Fruit fly (Drosophila melanogaster): ENCODE data around the gene Rev1.

Gene Rev1

dm6 chr3L:627819-628601 lies 26.2 kb upstream of the Rev1 start (continued):
- TF ChIP-seq bab2 (GFP tag; optimal IDR thresholded peaks at IDR 0.05), result peak; percentile 44
- peak; percentile 42; the same call in 1 of the 2 replicates for TF ChIP-seq al (GFP tag; IDR thresholded peaks at IDR 0.05)
- TF ChIP-seq CG7556 (GFP tag; optimal IDR thresholded peaks at IDR 0.05), result no peak
- no peak for TF ChIP-seq Doc2 (GFP tag; IDR thresholded peaks at IDR 0.05)
- TF ChIP-seq fd64A (GFP tag; optimal IDR thresholded peaks at IDR 0.05), result peak; percentile 51
- TF ChIP-seq Dfd (GFP tag; optimal IDR thresholded peaks at IDR 0.05), result no peak
- peak; percentile 22 for TF ChIP-seq oc (tag; optimal IDR thresholded peaks at IDR 0.05)
- peak; percentile 29 for TF ChIP-seq CG17359 (tag; optimal IDR thresholded peaks at IDR 0.05)
- peak; percentile 100 for TF ChIP-seq CG10543 (GFP tag; optimal IDR thresholded peaks at IDR 0.05)
- TF ChIP-seq wdn (GFP tag; IDR thresholded peaks at IDR 0.05), result no peak
- TF ChIP-seq unc-4 (GFP tag; IDR thresholded peaks at IDR 0.05; ENCODE audit: partially characterized antibody), result no peak
- no peak for TF ChIP-seq sima (GFP tag; optimal IDR thresholded peaks at IDR 0.05)
- no peak for TF ChIP-seq NC2β (GFP tag; optimal IDR thresholded peaks at IDR 0.05)
- TF ChIP-seq CG31388 (GFP tag; optimal IDR thresholded peaks at IDR 0.05), result no peak
- no peak for TF ChIP-seq gsb (GFP tag; IDR thresholded peaks at IDR 0.05)
- no peak; the same call in 1 of the 2 replicates for TF ChIP-seq sens-2 (GFP tag; IDR thresholded peaks at IDR 0.05)
- peak; percentile 30; the same call in 1 of the 3 replicates for TF ChIP-seq Mrtf (GFP tag; IDR thresholded peaks at IDR 0.05)
- TF ChIP-seq CG17912 (GFP tag; optimal IDR thresholded peaks at IDR 0.05), result peak; percentile 30
- no peak for TF ChIP-seq disco-r (GFP tag; optimal IDR thresholded peaks at IDR 0.05)
- TF ChIP-seq p53 (GFP tag; optimal IDR thresholded peaks at IDR 0.05), result no peak
- peak; percentile 59 for TF ChIP-seq CG32772 (GFP tag; IDR thresholded peaks at IDR 0.05)
- peak; percentile 87 for TF ChIP-seq ash1 (GFP tag; optimal IDR thresholded peaks at IDR 0.05)
- 0 out of 2 replicates have a peak, but pooled peaks have one; percentile 40 for TF ChIP-seq H2.0 (GFP tag; IDR thresholded peaks at IDR 0.05)
- peak; percentile 67 for TF ChIP-seq grn (GFP tag; optimal IDR thresholded peaks at IDR 0.05)
- no peak for TF ChIP-seq CG6254 (GFP tag; optimal IDR thresholded peaks at IDR 0.05)
- TF ChIP-seq Bteb2 (GFP tag; optimal IDR thresholded peaks at IDR 0.05), result no peak
- TF ChIP-seq tio (GFP tag; optimal IDR thresholded peaks at IDR 0.05), result no peak
- peak; percentile 9; the same call in 1 of the 3 replicates for TF ChIP-seq jigr1 (GFP tag; IDR thresholded peaks at IDR 0.05)
- TF ChIP-seq CG15514 (GFP tag; optimal IDR thresholded peaks at IDR 0.05), result peak; percentile 56
- TF ChIP-seq ap (GFP tag; IDR thresholded peaks at IDR 0.05), result 0 out of 2 replicates have a peak, but pooled peaks have one; percentile 33
- no peak for TF ChIP-seq Sin3A (optimal IDR thresholded peaks at IDR 0.05)
- TF ChIP-seq CG14050 (GFP tag; IDR thresholded peaks at IDR 0.05), result peak; percentile 35; the same call in 1 of the 3 replicates
- TF ChIP-seq cato (GFP tag; optimal IDR thresholded peaks at IDR 0.05; ENCODE audit: borderline replicate concordance), result no peak
- peak; percentile 28; the same call in 1 of the 2 replicates for TF ChIP-seq CG17328 (GFP tag; IDR thresholded peaks at IDR 0.05)
- TF ChIP-seq emc (GFP tag; optimal IDR thresholded peaks at IDR 0.05), result no peak
- peak; percentile 97 for TF ChIP-seq mirr (GFP tag; optimal IDR thresholded peaks at IDR 0.05)
- peak; percentile 47 for TF ChIP-seq GATAe (GFP tag; conservative IDR thresholded peaks at IDR 0.05)
- no peak for TF ChIP-seq crp (GFP tag; optimal IDR thresholded peaks at IDR 0.05)
- TF ChIP-seq CG4424 (GFP tag; optimal IDR thresholded peaks at IDR 0.05), result no peak
- peak; percentile 68 for TF ChIP-seq vvl (GFP tag; IDR thresholded peaks at IDR 0.05)
- TF ChIP-seq CG1233 (GFP tag; optimal IDR thresholded peaks at IDR 0.05), result peak; percentile 100
- TF ChIP-seq repo (GFP tag; optimal IDR thresholded peaks at IDR 0.05), result peak; percentile 13
- TF ChIP-seq dimm (GFP tag; IDR thresholded peaks at IDR 0.05), result no peak
- TF ChIP-seq MESR4 (GFP tag; optimal IDR thresholded peaks at IDR 0.05), result peak; percentile 7
- no peak for TF ChIP-seq CG7928 (GFP tag; optimal IDR thresholded peaks at IDR 0.05)
- TF ChIP-seq CG18011 (GFP tag; optimal IDR thresholded peaks at IDR 0.05), result no peak
- TF ChIP-seq CG9609 (GFP tag; optimal IDR thresholded peaks at IDR 0.05), result peak; percentile 21
- TF ChIP-seq sens (GFP tag), result peak; percentile 60
- no peak for TF ChIP-seq CG11695 (GFP tag; IDR thresholded peaks at IDR 0.05)
- peak; percentile 43 for TF ChIP-seq dmrt11E (tag; optimal IDR thresholded peaks at IDR 0.05)
